Worm (Caenorhabditis elegans): ENCODE data around the gene C08F11.17.
"Not testable (repeated sequence)": the region's sequence is repeated elsewhere in the genome, so short reads cannot be mapped to it uniquely, and the experiment has no call there.

C08F11.17 gene

DNA sequence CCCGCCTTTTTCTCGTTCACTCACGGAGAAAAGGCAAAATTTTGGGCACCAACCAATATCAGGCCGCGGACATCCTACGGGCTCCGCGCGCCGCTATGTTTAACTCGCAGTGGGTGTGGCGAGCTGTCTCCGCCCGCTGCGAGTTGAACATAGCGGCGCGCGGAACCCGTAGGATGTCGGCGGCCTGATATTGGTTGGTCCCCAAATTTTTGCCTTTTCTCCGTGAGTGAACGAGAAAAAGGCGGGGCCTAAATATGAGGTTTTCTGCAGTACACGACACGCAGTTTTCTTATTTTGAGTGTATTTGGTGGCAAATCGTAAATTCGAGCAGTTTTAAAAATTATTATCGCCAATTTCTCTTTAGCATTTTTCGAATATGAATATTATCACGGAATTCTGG, 8.0 kb upstream of the C08F11.17 start:
- TF ChIP-seq attf-6 (GFP tag; IDR thresholded peaks at IDR 0.05) (peak; percentile 94), madf-6 (GFP tag; IDR thresholded peaks at IDR 0.05) (peak; percentile 41; the same call in 1 of the 2 replicates), mcd-1 (GFP tag; IDR thresholded peaks at IDR 0.05) (peak; percentile 61), pbrm-1 (GFP tag; IDR thresholded peaks at IDR 0.05) (peak; percentile 78), snpc-4 (tag; optimal IDR thresholded peaks at IDR 0.05) (peak in 2 of 4 experiments; percentile 17 to 87), hmg-1.2 (GFP tag; IDR thresholded peaks at IDR 0.05) (peak; percentile 67), cebp-2 (GFP tag; IDR thresholded peaks at IDR 0.05) (0 out of 2 replicates have a peak, but pooled peaks have one; percentile 69)
- TF ChIP-seq snpc-4 (GFP tag; optimal IDR thresholded peaks at IDR 0.05), result not testable (repeated sequence)

ce11 chrIV:13652023-13652422, 1.9 kb upstream of the C08F11.17 start, which contains the start of gene Y45F10C.6:
Gene Y45F10C.6, plus strand, starts transcription at chrIV:13652323.
- TF ChIP-seq ceh-79 (tag; optimal IDR thresholded peaks at IDR 0.05); ztf-18 (tag; optimal IDR thresholded peaks at IDR 0.05); lir-1 (GFP tag; conservative IDR thresholded peaks at IDR 0.05): not testable (repeated sequence)

DNA sequence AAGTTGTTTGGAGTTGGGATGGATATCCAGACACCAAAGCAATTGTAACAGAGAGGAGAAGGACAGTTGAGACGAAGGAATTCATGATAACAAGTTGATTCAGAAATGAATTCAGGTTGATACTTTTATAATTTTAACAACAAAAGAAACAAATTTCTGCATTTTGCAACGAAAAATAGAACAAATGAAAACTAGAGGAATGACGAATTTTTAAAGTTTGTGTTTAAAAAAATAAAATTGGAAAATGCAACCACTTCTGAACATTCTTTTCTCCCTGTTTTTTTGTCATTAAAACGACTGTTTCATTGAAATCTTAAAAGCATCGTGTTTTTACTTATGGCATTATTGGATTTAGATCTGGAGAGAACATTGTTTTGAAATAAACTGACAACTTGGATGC, 1.3 kb upstream of the C08F11.17 start, which contains the start of gene C08F11.12:
C08F11.12 (minus strand) TSS at position 101 of the 400 bp plus-strand sequence.
- TF ChIP-seq pha-4 (tag; optimal IDR thresholded peaks at IDR 0.05); Y53G8AR.9 (GFP tag; conservative IDR thresholded peaks at IDR 0.05); C17E4.6 (GFP tag; IDR thresholded peaks at IDR 0.05): not testable (repeated sequence)

- no peak for TF ChIP-seq cebp-1 (GFP tag; IDR thresholded peaks at IDR 0.05)
- TF ChIP-seq cebp-1 (tag; optimal IDR thresholded peaks at IDR 0.05), result no peak
- TF ChIP-seq B0261.1 (tag; optimal IDR thresholded peaks at IDR 0.05), result no peak
- TF ChIP-seq madf-10 (tag; optimal IDR thresholded peaks at IDR 0.05), result no peak
- no peak for TF ChIP-seq sdz-38 (tag; optimal IDR thresholded peaks at IDR 0.05)
- TF ChIP-seq lsy-27 (tag; optimal IDR thresholded peaks at IDR 0.05; ENCODE audit: borderline replicate concordance, insufficient read depth), result no peak
- TF ChIP-seq lin-40 (tag; optimal IDR thresholded peaks at IDR 0.05), result no peak
- TF ChIP-seq nhr-80 (tag; optimal IDR thresholded peaks at IDR 0.05), result no peak
- TF ChIP-seq attf-5 (GFP tag; optimal IDR thresholded peaks at IDR 0.05), result no peak
- no peak for TF ChIP-seq ceh-91 (GFP tag; IDR thresholded peaks at IDR 0.05)
- TF ChIP-seq xnd-1 (tag; optimal IDR thresholded peaks at IDR 0.05), result no peak
- TF ChIP-seq F57A8.1 (GFP tag; optimal IDR thresholded peaks at IDR 0.05), result no peak
- no peak for TF ChIP-seq K11D2.4 (GFP tag; IDR thresholded peaks at IDR 0.05)
- TF ChIP-seq nhr-179 (tag; optimal IDR thresholded peaks at IDR 0.05), result no peak
- TF ChIP-seq mel-28 (tag; optimal IDR thresholded peaks at IDR 0.05; ENCODE audit: borderline replicate concordance), result no peak
Measured at ce11 chrIV:13649126-13649525, 1.0 kb downstream of the C08F11.17 start, which contains the start of gene C08F11.10. Gene C08F11.10, minus strand, starts transcription at chrIV:13649226.

DNA sequence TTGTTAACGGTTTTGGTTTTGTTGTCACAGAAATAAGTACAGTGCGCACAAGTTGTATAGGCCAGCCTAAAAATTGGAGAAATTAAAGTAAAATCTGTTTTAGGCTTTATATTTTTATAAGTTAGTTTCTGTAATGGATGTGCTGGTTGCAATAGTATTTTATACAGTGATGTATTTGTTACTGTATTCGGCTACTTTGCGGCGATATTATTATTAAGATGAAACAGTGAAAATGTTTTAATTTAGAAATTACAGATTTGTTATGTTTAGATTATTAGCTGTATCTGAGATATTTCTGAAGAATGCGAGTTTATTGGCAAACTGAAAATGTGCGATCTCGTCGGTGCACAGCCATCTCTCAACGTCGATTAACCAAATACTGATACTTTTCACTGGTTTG, 2.6 kb downstream of the C08F11.17 start, which contains the start of gene ule-4:
ule-4 (minus strand) TSS at position 101 of the 400 bp plus-strand sequence.
- TF ChIP-seq D2030.7 (GFP tag; IDR thresholded peaks at IDR 0.05) (no peak), pha-4 (tag; optimal IDR thresholded peaks at IDR 0.05) (no peak), K12H6.12 (tag; optimal IDR thresholded peaks at IDR 0.05) (no peak), B0035.1 (tag; optimal IDR thresholded peaks at IDR 0.05) (no peak), pbrm-1 (GFP tag; IDR thresholded peaks at IDR 0.05) (no peak), rcor-1 (GFP tag; IDR thresholded peaks at IDR 0.05) (no peak), ztf-22 (GFP tag; optimal IDR thresholded peaks at IDR 0.05) (no peak), sptf-2 (GFP tag; optimal IDR thresholded peaks at IDR 0.05) (no peak), ceh-40 (GFP tag; IDR thresholded peaks at IDR 0.05) (no peak), Y56A3A.18 (GFP tag; IDR thresholded peaks at IDR 0.05) (no peak), rec-8 (tag; optimal IDR thresholded peaks at IDR 0.05) (no peak), Y53F4B.3 (GFP tag; IDR thresholded peaks at IDR 0.05) (no peak), K11D2.4 (GFP tag; IDR thresholded peaks at IDR 0.05) (no peak), ekl-4 (GFP tag; IDR thresholded peaks at IDR 0.05) (no peak), attf-5 (GFP tag; optimal IDR thresholded peaks at IDR 0.05) (no peak)

Measured in whole organism, young adult.